Fruit fly (Drosophila melanogaster): ENCODE data around the gene hb.

The hb gene

DNA sequence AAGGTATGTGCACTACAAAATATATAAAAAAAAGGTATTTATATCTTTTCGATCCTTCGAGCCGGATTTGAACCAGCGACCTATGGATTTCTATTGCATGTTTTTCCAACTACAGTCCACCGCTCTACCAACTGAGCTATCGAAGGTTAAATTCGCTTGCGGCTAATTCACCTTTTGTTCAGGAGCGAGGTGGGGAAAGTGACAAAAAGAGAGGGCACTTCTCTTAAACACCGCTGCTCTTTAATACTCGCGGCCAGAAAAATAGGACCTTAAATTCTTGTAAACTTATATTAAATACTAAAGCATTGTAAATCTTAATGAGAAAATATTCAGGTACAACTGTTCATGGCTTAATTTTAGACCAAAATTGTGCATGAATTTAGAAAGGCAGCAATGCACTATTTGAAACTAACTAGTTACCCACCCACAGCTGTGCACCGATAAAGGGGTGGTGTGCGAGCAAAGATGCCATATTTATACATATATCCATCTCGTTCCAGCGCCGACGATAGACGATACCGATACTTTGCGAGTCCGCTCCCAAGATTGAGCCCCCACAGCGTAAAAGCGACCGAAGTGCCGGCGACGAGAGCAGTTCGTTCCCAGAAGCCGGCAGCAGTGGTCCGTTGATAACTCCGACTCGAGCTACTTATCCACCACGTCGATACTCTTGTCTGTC, 28.5 kb downstream of the hb start (continued):
- TF ChIP-seq NC2β (GFP tag; optimal IDR thresholded peaks at IDR 0.05) (peak; percentile 98), Pdp1 (GFP tag; optimal IDR thresholded peaks at IDR 0.05) (peak; percentile 94 to 97), kay (GFP tag; optimal IDR thresholded peaks at IDR 0.05) (peak; percentile 95), ro (GFP tag; IDR thresholded peaks at IDR 0.05) (peak; percentile 87), Sox102F (GFP tag; optimal IDR thresholded peaks at IDR 0.05) (peak; percentile 97), Dip2 (GFP tag; IDR thresholded peaks at IDR 0.05) (peak; percentile 51; the same call in 1 of the 2 replicates), ato (GFP tag; IDR thresholded peaks at IDR 0.05; ENCODE audit: partially characterized antibody) (peak; percentile 80), CG10654 (GFP tag; optimal IDR thresholded peaks at IDR 0.05) (peak; percentile 96), CG2120 (GFP tag; optimal IDR thresholded peaks at IDR 0.05) (peak; percentile 99), kah (GFP tag; optimal IDR thresholded peaks at IDR 0.05) (peak; percentile 94), CG2199 (GFP tag; IDR thresholded peaks at IDR 0.05) (peak; percentile 96), CG7963 (GFP tag; IDR thresholded peaks at IDR 0.05; ENCODE audit: partially characterized antibody) (peak; percentile 73), CG33213 (GFP tag; optimal IDR thresholded peaks at IDR 0.05) (peak; percentile 97), tx (GFP tag; optimal IDR thresholded peaks at IDR 0.05) (peak; percentile 96), CG33557 (GFP tag; optimal IDR thresholded peaks at IDR 0.05) (peak; percentile 94), Nf-YA (GFP tag; IDR thresholded peaks at IDR 0.05) (peak; percentile 96), Usf (GFP tag; optimal IDR thresholded peaks at IDR 0.05) (peak; percentile 96), CG10366 (GFP tag; IDR thresholded peaks at IDR 0.05) (peak; percentile 96), CG8281 (tag; optimal IDR thresholded peaks at IDR 0.05) (peak; percentile 87), Max (GFP tag; optimal IDR thresholded peaks at IDR 0.05) (peak; percentile 98), stc (GFP tag; IDR thresholded peaks at IDR 0.05) (peak; percentile 98), Hr78 (GFP tag; optimal IDR thresholded peaks at IDR 0.05) (peak in 1 of 2 experiments; percentile 89), CG4854 (GFP tag; optimal IDR thresholded peaks at IDR 0.05) (peak; percentile 96), nmo (GFP tag; optimal IDR thresholded peaks at IDR 0.05) (peak; percentile 98), CG4328 (GFP tag; optimal IDR thresholded peaks at IDR 0.05) (peak; percentile 96), Poxn (GFP tag; IDR thresholded peaks at IDR 0.05) (peak; percentile 68), CG13296 (GFP tag; optimal IDR thresholded peaks at IDR 0.05) (peak; percentile 98), lab (GFP tag; optimal IDR thresholded peaks at IDR 0.05) (peak; percentile 99), vnd (GFP tag; IDR thresholded peaks at IDR 0.05; ENCODE audit: partially characterized antibody) (peak; percentile 37), Oli (tag; optimal IDR thresholded peaks at IDR 0.05) (peak; percentile 98), Vsx1 (GFP tag; optimal IDR thresholded peaks at IDR 0.05) (peak; percentile 96), wdn (GFP tag; IDR thresholded peaks at IDR 0.05) (peak; percentile 94), Dref (GFP tag; IDR thresholded peaks at IDR 0.05) (peak; percentile 72), CG12391 (tag; optimal IDR thresholded peaks at IDR 0.05) (peak; percentile 99), CG6854 (GFP tag; optimal IDR thresholded peaks at IDR 0.05) (peak; percentile 98), org-1 (GFP tag; optimal IDR thresholded peaks at IDR 0.05) (peak; percentile 97), CG14965 (GFP tag; optimal IDR thresholded peaks at IDR 0.05; ENCODE audit: borderline replicate concordance) (peak; percentile 80), ftz-f1 (GFP tag; optimal IDR thresholded peaks at IDR 0.05) (peak; percentile 88), so (GFP tag; IDR thresholded peaks at IDR 0.05) (peak; percentile 97)

Measured in whole organism, embryonic.